Worm (Caenorhabditis elegans) whole organism, L4/young adult: ENCODE measurements around the gene K08H2.3.

Source experiments
- W03F9.2 ChIP-seq: fragments of 150-350 bp; optimal IDR thresholded peaks from 2 replicates; lab custom pipeline; 2014; ENCODE audit warnings: missing biosample characterization, missing genetic modification characterization
- dao-5 ChIP-seq: sonication (generic microtip); optimal IDR thresholded peaks from 2 replicates; lab custom pipeline; 2016; ENCODE audit warnings: missing genotype, missing genetic modification characterization, moderate library complexity, missing compliant biosample characterization
- him-1 ChIP-seq: sonication (generic microtip); optimal IDR thresholded peaks from 2 replicates; lab custom pipeline; 2016; ENCODE audit warnings: missing genotype, missing genetic modification reagents, missing genetic modification characterization, missing compliant biosample characterization

DNA sequence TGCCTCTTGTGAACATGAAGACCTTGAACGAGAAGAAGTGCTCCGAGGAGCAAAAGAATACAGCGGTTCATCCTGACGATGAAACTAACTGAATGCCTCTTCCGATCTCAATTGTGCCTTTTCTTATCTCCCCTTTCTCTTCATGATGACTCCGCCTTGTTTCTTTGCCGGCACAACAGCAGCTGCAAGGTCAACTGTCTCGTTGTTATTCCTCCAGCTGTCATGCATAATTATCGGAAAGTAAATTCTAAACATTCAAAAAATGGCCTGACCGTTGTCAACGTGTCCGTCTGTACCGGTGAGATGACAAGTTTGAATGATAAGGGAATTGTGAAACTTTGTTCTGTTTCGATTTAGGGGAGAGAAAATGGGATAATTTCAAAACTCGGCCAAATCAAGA, 15.8 kb upstream of the K08H2.3 start, which contains the start of gene asp-4:
- TF ChIP-seq W03F9.2 (tag; lab: Kevin White, UChicago) = no peak
- TF ChIP-seq him-1 = no peak
- TF ChIP-seq dao-5 (tag; lab: Kevin White, UChicago) = no peak
